Worm (Caenorhabditis elegans): ENCODE results near the gene C48B4.3.

Gene C48B4.3

DNA sequence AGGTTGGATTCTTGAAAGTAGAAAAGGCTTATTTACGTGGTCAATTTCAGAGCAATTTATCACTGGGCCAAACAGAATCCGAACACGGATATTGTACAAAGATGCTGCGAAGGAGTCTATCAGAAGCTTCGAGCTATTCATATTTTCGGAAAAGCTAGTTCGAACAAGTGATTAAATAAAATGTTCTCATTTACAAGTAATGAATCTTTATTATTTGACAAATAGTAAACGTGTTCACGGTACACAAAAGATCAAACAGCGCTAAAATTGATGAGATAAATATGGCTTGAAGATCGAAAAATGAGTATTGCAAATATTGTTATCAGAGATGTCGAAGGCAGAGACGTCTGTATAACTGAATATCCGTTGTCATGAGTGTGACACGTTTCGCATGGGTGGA is 32.9 kb upstream of the C48B4.3 start:
- TF ChIP-seq sox-4 (tag; optimal IDR thresholded peaks at IDR 0.05) (no peak), pag-3 (tag; optimal IDR thresholded peaks at IDR 0.05; ENCODE audit: borderline replicate concordance) (no peak), ceh-2 (tag; optimal IDR thresholded peaks at IDR 0.05) (no peak), pqm-1 (tag; optimal IDR thresholded peaks at IDR 0.05) (no peak), fkh-10 (GFP tag; optimal IDR thresholded peaks at IDR 0.05) (no peak), ttx-3 (tag; optimal IDR thresholded peaks at IDR 0.05) (no peak), ceh-48 (tag; optimal IDR thresholded peaks at IDR 0.05) (no peak), unc-3 (GFP tag; conservative IDR thresholded peaks at IDR 0.05) (no peak), unc-3 (tag; optimal IDR thresholded peaks at IDR 0.05) (no peak), ahr-1 (tag; optimal IDR thresholded peaks at IDR 0.05) (no peak), ref-2 (tag; optimal IDR thresholded peaks at IDR 0.05) (no peak), ceh-9 (tag; optimal IDR thresholded peaks at IDR 0.05) (no peak), ceh-31 (tag; optimal IDR thresholded peaks at IDR 0.05) (no peak), ets-4 (tag; optimal IDR thresholded peaks at IDR 0.05) (no peak), C38D4.7 (GFP tag; optimal IDR thresholded peaks at IDR 0.05) (no peak), tbx-7 (tag; optimal IDR thresholded peaks at IDR 0.05) (no peak), odd-2 (tag; optimal IDR thresholded peaks at IDR 0.05) (no peak), C08G9.2 (tag; optimal IDR thresholded peaks at IDR 0.05) (no peak), eyg-1 (tag; optimal IDR thresholded peaks at IDR 0.05) (no peak), sox-2 (GFP tag; IDR thresholded peaks at IDR 0.05) (no peak)

DNA sequence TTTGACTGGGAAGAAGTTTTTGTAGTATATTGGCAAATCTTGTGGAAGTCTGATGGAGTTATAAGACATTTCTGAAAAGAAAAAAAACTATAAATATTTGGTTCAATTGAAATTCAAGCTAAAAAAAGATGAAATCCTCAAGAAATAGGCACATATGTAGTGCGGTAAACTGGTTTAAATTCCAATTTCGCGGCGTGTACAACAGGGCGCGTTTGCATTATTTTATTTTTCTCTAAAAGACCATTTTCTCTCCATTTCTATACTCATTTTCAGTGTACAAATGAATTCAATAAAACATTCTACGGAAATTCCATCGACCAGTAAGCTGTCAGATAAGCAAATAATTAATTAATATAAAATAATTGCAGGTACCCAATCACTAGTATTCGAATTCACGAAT is 32.0 kb upstream of the C48B4.3 start, which contains the start of the genes pri-1 and F58A4.6:
pri-1 (minus strand) TSS at position 71 of the 400 bp plus-strand sequence.
F58A4.6 (plus strand) TSS at position 272 of the 400 bp plus-strand sequence.
- no peak for TF ChIP-seq mec-3 (tag; optimal IDR thresholded peaks at IDR 0.05; ENCODE audit: borderline replicate concordance)
- peak; percentile 6 for TF ChIP-seq ceh-31 (tag; optimal IDR thresholded peaks at IDR 0.05)
- peak; percentile 6 for TF ChIP-seq nfya-1 (tag; optimal IDR thresholded peaks at IDR 0.05)
- no peak for TF ChIP-seq hlh-13 (GFP tag; optimal IDR thresholded peaks at IDR 0.05)
- peak; percentile 57 for TF ChIP-seq unc-42 (tag; optimal IDR thresholded peaks at IDR 0.05)

DNA sequence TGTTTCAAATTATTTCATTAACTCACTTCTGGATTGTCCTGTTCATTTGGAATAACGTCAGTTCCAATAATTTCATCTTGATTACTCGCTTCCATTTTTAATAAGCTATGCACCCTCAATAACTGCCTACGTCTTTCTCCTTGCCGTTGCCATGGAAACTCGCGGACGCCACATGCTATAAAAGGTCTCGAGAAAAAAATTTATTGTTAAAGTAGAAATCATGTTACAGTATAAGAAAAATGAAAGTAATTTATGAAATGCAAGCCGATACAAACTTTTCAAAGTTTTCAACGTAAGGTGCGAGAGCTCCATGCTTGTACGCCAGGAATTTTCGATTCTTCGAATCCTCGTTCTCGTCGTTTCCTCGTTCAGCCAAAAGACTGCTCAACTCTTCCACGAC is 29.9 kb upstream of the C48B4.3 start, which contains the start of gene bbs-4:
bbs-4 (minus strand) TSS at position 101 of the 400 bp plus-strand sequence.
- no peak for TF ChIP-seq ceh-48 (tag; optimal IDR thresholded peaks at IDR 0.05)
- no peak for TF ChIP-seq pag-3 (tag; optimal IDR thresholded peaks at IDR 0.05; ENCODE audit: borderline replicate concordance)
- TF ChIP-seq ceh-31 (tag; optimal IDR thresholded peaks at IDR 0.05) = no peak
- TF ChIP-seq ceh-9 (tag; optimal IDR thresholded peaks at IDR 0.05) = no peak
- TF ChIP-seq ceh-19 (GFP tag; optimal IDR thresholded peaks at IDR 0.05) = no peak
- no peak for TF ChIP-seq ama-1 (optimal IDR thresholded peaks at IDR 0.05)
- no peak for TF ChIP-seq ceh-18 (tag; optimal IDR thresholded peaks at IDR 0.05)
- TF ChIP-seq dve-1 (tag; optimal IDR thresholded peaks at IDR 0.05) = no peak
- TF ChIP-seq pros-1 (tag; optimal IDR thresholded peaks at IDR 0.05) = no peak
- no peak for TF ChIP-seq hlh-6 (tag; optimal IDR thresholded peaks at IDR 0.05)
- no peak for TF ChIP-seq pat-9 (tag; optimal IDR thresholded peaks at IDR 0.05)
- no peak for TF ChIP-seq madf-2 (tag; optimal IDR thresholded peaks at IDR 0.05)
- TF ChIP-seq nhr-232 (tag; optimal IDR thresholded peaks at IDR 0.05) = no peak
- no peak for TF ChIP-seq ceh-14 (tag; optimal IDR thresholded peaks at IDR 0.05)
- TF ChIP-seq pha-2 (tag; optimal IDR thresholded peaks at IDR 0.05) = no peak
- TF ChIP-seq ceh-30 (tag; optimal IDR thresholded peaks at IDR 0.05) = no peak
- TF ChIP-seq ceh-34 (tag; optimal IDR thresholded peaks at IDR 0.05) = no peak
- TF ChIP-seq ceh-6 (GFP tag; optimal IDR thresholded peaks at IDR 0.05) = no peak

ce11 chrIII:9608650-9609049 is 26.5 kb upstream of the C48B4.3 start, which contains the start of gene clec-161:
Gene clec-161 (minus strand): TSS chrIII:9608750.
- no peak for TF ChIP-seq nfya-1 (tag; optimal IDR thresholded peaks at IDR 0.05)
- no peak for TF ChIP-seq ceh-2 (tag; optimal IDR thresholded peaks at IDR 0.05)
- no peak for TF ChIP-seq ama-1 (optimal IDR thresholded peaks at IDR 0.05)
- TF ChIP-seq tbx-2 (tag; optimal IDR thresholded peaks at IDR 0.05) = no peak
- TF ChIP-seq pha-4 (tag; optimal IDR thresholded peaks at IDR 0.05) = no peak
- no peak for TF ChIP-seq ceh-9 (tag; optimal IDR thresholded peaks at IDR 0.05)
